Worm (Caenorhabditis elegans) whole organism, mixed stage, embryonic: ENCODE data around the gene daf-31.

Source experiments
- M03D4.4 ChIP-seq: sonication (generic microtip); optimal IDR thresholded peaks from 2 replicates; lab custom pipeline; 2017; ENCODE audit warnings: mild to moderate bottlenecking, missing genetic modification characterization, missing compliant biosample characterization
- bed-3 ChIP-seq: fragments of 200-800 bp; sonication (Bioruptor generic); optimal IDR thresholded peaks from 3 replicates; lab custom pipeline; 2018; ENCODE audit warnings: mild to moderate bottlenecking, missing genetic modification characterization, moderate library complexity, missing compliant biosample characterization
- blmp-1 ChIP-seq: fragments of 150-350 bp; optimal IDR thresholded peaks from 2 replicates; lab custom pipeline; 2014; ENCODE audit warnings: missing biosample characterization, missing genetic modification characterization
- ceh-39 ChIP-seq: fragments of 150-350 bp; optimal IDR thresholded peaks from 2 replicates; lab custom pipeline; 2014; ENCODE audit warnings: missing biosample characterization, missing genetic modification characterization
- ceh-43 ChIP-seq: fragments of 200-800 bp; sonication (Bioruptor generic); optimal IDR thresholded peaks from 2 replicates; lab custom pipeline; 2018; ENCODE audit warnings: mild to moderate bottlenecking, missing genetic modification characterization, moderate library complexity, missing compliant biosample characterization
- ceh-83 ChIP-seq: fragments of 200-800 bp; sonication (Bioruptor generic); optimal IDR thresholded peaks from 2 replicates; lab custom pipeline; 2018; ENCODE audit warnings: mild to moderate bottlenecking, missing genetic modification characterization, missing compliant biosample characterization
- ces-1 ChIP-seq: fragments of 150-350 bp; optimal IDR thresholded peaks from 2 replicates; lab custom pipeline; 2014; ENCODE audit warnings: missing biosample characterization, missing genetic modification reagents, missing genetic modification characterization
- cnd-1 ChIP-seq: fragments of 200-800 bp; sonication (Bioruptor generic); optimal IDR thresholded peaks from 2 replicates; lab custom pipeline; 2018; ENCODE audit warnings: mild to moderate bottlenecking, missing genetic modification characterization, missing compliant biosample characterization
- drap-1 ChIP-seq: fragments of 200-800 bp; sonication (Bioruptor generic); optimal IDR thresholded peaks from 3 replicates; lab custom pipeline; 2018; ENCODE audit warnings: mild to moderate bottlenecking, missing genetic modification characterization, missing compliant biosample characterization
- elt-1 ChIP-seq: sonication (generic microtip); optimal IDR thresholded peaks from 2 replicates; lab custom pipeline; 2017; ENCODE audit warnings: missing genetic modification characterization, mild to moderate bottlenecking, missing compliant biosample characterization, antibody characterized with exemption, moderate library complexity, borderline replicate concordance; ENCODE audit not compliant: insufficient read depth
- elt-3 ChIP-seq: fragments of 150-350 bp; optimal IDR thresholded peaks from 2 replicates; lab custom pipeline; 2014; ENCODE audit warnings: missing biosample characterization, missing genetic modification characterization
- ham-2 ChIP-seq: fragments of 200-800 bp; sonication (Bioruptor generic); optimal IDR thresholded peaks from 2 replicates; lab custom pipeline; 2018; ENCODE audit warnings: mild to moderate bottlenecking, missing genetic modification characterization, missing compliant biosample characterization
- hlh-1 ChIP-seq: fragments of 150-350 bp; optimal IDR thresholded peaks from 2 replicates; lab custom pipeline; 2014; ENCODE audit warnings: missing biosample characterization, missing genetic modification reagents, missing genetic modification characterization
- lin-13 ChIP-seq: fragments of 150-350 bp; optimal IDR thresholded peaks from 2 replicates; lab custom pipeline; 2014; ENCODE audit warnings: missing biosample characterization, missing genetic modification characterization
- lsy-2 ChIP-seq: fragments of 150-350 bp; optimal IDR thresholded peaks from 2 replicates; lab custom pipeline; 2014; ENCODE audit warnings: missing biosample characterization, missing genetic modification characterization
- mab-5 ChIP-seq: fragments of 150-350 bp; optimal IDR thresholded peaks from 2 replicates; lab custom pipeline; 2014; ENCODE audit warnings: missing biosample characterization, missing genetic modification characterization
- mep-1 ChIP-seq: fragments of 150-350 bp; optimal IDR thresholded peaks from 2 replicates; lab custom pipeline; 2017; ENCODE audit warnings: missing biosample characterization, missing genetic modification reagents, missing genetic modification characterization, inconsistent platforms
- mls-2 ChIP-seq: sonication (generic microtip); optimal IDR thresholded peaks from 2 replicates; lab custom pipeline; 2016; ENCODE audit warnings: mild to moderate bottlenecking, missing genetic modification characterization, moderate library complexity, missing compliant biosample characterization
- nhr-12 ChIP-seq: fragments of 150-350 bp; optimal IDR thresholded peaks from 2 replicates; lab custom pipeline; 2014; ENCODE audit warnings: missing biosample characterization, missing genetic modification characterization
- nhr-2 ChIP-seq: fragments of 150-350 bp; optimal IDR thresholded peaks from 2 replicates; lab custom pipeline; 2014; ENCODE audit warnings: missing biosample characterization, missing genetic modification characterization
- nhr-237 ChIP-seq: fragments of 150-350 bp; optimal IDR thresholded peaks from 2 replicates; lab custom pipeline; 2014; ENCODE audit warnings: missing biosample characterization, missing genetic modification characterization
- nhr-76 ChIP-seq: sonication (generic microtip); optimal IDR thresholded peaks from 2 replicates; lab custom pipeline; 2017; ENCODE audit warnings: missing biosample characterization, missing genetic modification characterization
- pha-4 ChIP-seq: fragments of 150-350 bp; optimal IDR thresholded peaks from 2 replicates; lab custom pipeline; 2018; ENCODE audit warnings: missing biosample characterization, missing genetic modification reagents, missing genetic modification characterization
- sem-2 ChIP-seq: fragments of 200-800 bp; sonication (Bioruptor generic); optimal IDR thresholded peaks from 2 replicates; lab custom pipeline; 2018; ENCODE audit warnings: mild to moderate bottlenecking, missing genetic modification characterization, missing compliant biosample characterization
- snpc-4 ChIP-seq: fragments of 150-350 bp; optimal IDR thresholded peaks from 2 replicates; lab custom pipeline; 2014; ENCODE audit warnings: missing biosample characterization, missing genetic modification characterization
- sptf-1 ChIP-seq: sonication (generic microtip); optimal IDR thresholded peaks from 2 replicates; lab custom pipeline; 2017; ENCODE audit warnings: mild to moderate bottlenecking, missing genetic modification characterization, moderate library complexity, missing compliant biosample characterization
- tbx-8 ChIP-seq: fragments of 200-800 bp; sonication (Bioruptor generic); optimal IDR thresholded peaks from 2 replicates; lab custom pipeline; 2018; ENCODE audit warnings: mild to moderate bottlenecking, missing genetic modification characterization, moderate library complexity, missing compliant biosample characterization
- unc-120 ChIP-seq: sonication (generic microtip); optimal IDR thresholded peaks from 2 replicates; lab custom pipeline; 2017; ENCODE audit warnings: missing genetic modification characterization, missing compliant biosample characterization; ENCODE audit not compliant: poor library complexity, severe bottlenecking
- unc-39 ChIP-seq: fragments of 150-350 bp; optimal IDR thresholded peaks from 2 replicates; lab custom pipeline; 2014; ENCODE audit warnings: missing biosample characterization, missing genetic modification characterization
- unc-62 ChIP-seq: fragments of 150-350 bp; optimal IDR thresholded peaks from 2 replicates; lab custom pipeline; 2014; ENCODE audit warnings: missing biosample characterization, missing genetic modification reagents, missing genetic modification characterization
- zip-8 ChIP-seq: fragments of 150-350 bp; optimal IDR thresholded peaks from 2 replicates; lab custom pipeline; 2014; ENCODE audit warnings: missing biosample characterization, missing genetic modification characterization

daf-31 gene

DNA sequence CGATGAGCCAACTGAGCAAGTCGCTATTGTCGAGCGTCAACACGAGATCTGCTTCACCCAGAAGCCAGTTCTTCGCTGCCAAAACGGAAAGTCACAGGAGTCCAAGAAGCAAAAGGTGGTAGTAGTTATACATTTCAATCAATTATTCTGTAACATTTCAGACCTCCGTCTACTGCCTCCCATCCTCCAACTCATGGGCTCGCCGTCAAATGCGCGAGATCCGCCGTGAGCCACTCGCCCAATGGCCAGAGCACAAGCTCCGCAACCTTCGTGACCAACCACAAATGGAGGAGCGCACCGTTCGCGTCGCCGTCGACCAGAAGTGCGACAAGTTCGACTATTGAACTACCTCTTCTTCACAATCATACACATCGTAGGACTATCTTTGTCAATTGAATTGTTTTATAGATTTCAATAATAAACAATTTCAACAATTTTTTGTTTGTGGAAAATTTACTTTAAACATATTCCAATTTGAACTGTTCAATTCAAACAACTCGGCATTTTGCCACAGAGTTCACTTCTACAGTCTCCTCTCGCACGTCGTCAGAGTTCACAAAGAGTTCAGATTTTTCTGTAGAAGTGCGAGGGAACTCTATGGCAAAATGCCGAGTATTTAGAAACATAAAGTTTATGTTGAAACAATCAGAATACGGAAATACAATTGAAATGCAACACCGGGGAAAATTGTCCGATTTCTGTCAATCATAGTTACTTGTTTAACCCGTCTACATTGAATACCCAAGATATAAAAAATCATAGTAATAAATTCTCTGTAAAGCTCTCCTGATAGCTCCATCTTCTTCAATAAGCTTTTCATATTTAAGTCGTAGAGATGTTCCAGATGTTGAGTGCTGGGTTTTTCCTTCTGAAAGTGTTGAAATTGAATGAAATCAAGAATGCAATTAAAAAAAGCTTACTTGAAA lies 23.8 kb upstream of the daf-31 start:
- no peak for TF ChIP-seq elt-1 (tag; lab: Kevin White, UChicago)
- no peak for TF ChIP-seq ham-2 (GFP tag; lab: Kevin White, UChicago)
- no peak for TF ChIP-seq nhr-237 (tag; lab: Kevin White, UChicago)
- TF ChIP-seq drap-1 (GFP tag; lab: Kevin White, UChicago) = no peak
- TF ChIP-seq mab-5 (tag; lab: Kevin White, UChicago) = no peak
- no peak for TF ChIP-seq bed-3
- TF ChIP-seq blmp-1 (tag; lab: Kevin White, UChicago) = no peak

- TF ChIP-seq sptf-1 (no peak), tbx-8 (GFP tag; lab: Kevin White, UChicago) (no peak), snpc-4 (no peak), M03D4.4 (tag; lab: Kevin White, UChicago) (no peak), pha-4 (tag; lab: Kevin White, UChicago) (no peak), blmp-1 (tag; lab: Kevin White, UChicago) (no peak), ceh-39 (tag; lab: Kevin White, UChicago) (no peak), nhr-2 (no peak), lin-13 (tag; lab: Kevin White, UChicago) (no peak), unc-120 (tag; lab: Kevin White, UChicago) (no peak), elt-3 (tag; lab: Kevin White, UChicago) (no peak), nhr-76 (no peak), unc-62 (GFP tag; lab: Kevin White, UChicago) (no peak), hlh-1 (no peak), sem-2 (GFP tag; lab: Kevin White, UChicago) (no peak), ham-2 (GFP tag; lab: Kevin White, UChicago) (no peak), ceh-43 (GFP tag; lab: Kevin White, UChicago) (no peak), lsy-2 (no peak), cnd-1 (no peak)
Measured at ce11 chrIV:8268024-8268423, 22.0 kb upstream of the daf-31 start, which contains the start of the genes K07H8.5 and K07H8.8. TSS of gene K07H8.5 (plus strand) at chrIV:8268324. TSS of gene K07H8.8 (minus strand) at chrIV:8268412.

ce11 chrIV:8273334-8273733 lies 16.7 kb upstream of the daf-31 start:
- TF ChIP-seq mls-2 (tag; lab: Kevin White, UChicago) (no peak), drap-1 (GFP tag; lab: Kevin White, UChicago) (no peak), nhr-12 (no peak), ceh-83 (GFP tag; lab: Kevin White, UChicago) (no peak), snpc-4 (no peak), elt-3 (tag; lab: Kevin White, UChicago) (no peak), lsy-2 (no peak), zip-8 (tag; lab: Kevin White, UChicago) (no peak), ham-2 (GFP tag; lab: Kevin White, UChicago) (no peak), mep-1 (tag; lab: Kevin White, UChicago) (no peak), ces-1 (GFP tag; lab: Kevin White, UChicago) (no peak), mab-5 (tag; lab: Kevin White, UChicago) (no peak), sptf-1 (no peak), elt-1 (tag; lab: Kevin White, UChicago) (no peak), bed-3 (no peak), sem-2 (GFP tag; lab: Kevin White, UChicago) (no peak), unc-39 (tag; lab: Kevin White, UChicago) (no peak)

DNA sequence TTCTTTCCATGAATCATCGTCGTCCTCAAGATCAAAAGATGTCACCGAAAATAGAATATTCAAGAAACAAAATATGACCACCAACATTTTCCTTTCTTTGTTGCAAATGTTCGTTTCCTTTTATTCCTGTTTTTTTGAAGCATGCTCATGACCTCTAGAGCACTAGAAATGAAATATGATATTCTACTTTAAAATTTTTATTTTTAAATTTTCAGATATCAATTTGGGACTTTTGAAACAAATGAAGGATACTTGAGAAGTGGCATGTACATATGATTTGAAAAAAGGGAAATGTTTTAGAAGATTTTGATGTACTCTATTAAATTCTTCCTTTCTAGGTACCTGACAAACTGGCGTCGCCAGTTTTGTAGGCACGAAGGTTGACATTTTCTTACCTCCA lies 14.8 kb upstream of the daf-31 start, which contains the start of gene K07H8.11:
TSS of gene K07H8.11 (minus strand) at position 101 of the 400 bp plus-strand sequence.
- no peak for TF ChIP-seq sem-2 (GFP tag; lab: Kevin White, UChicago)
- no peak for TF ChIP-seq lsy-2
- no peak for TF ChIP-seq M03D4.4 (tag; lab: Kevin White, UChicago)
- no peak for TF ChIP-seq nhr-237 (tag; lab: Kevin White, UChicago)
